Fruit fly (Drosophila melanogaster): ENCODE measurements around the gene CG5704.

DNA sequence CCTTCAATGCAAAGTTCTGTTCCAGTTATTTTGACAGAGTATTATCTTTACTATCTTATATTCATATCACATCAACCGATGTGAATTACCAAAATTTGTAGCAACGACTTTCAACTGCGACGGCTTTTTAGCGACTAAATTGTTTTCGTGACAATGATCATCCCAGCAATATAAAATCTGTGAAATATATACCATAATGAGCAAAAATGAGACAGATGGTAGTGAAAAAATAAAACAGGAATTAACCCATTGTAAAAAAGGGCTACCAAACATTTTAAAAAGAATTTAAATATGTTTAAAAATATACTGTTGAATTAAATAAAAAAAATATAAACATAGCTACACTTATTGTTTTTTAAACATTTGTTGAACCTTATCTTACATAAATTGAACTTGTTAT, 3.5 kb upstream of the CG5704 start, which contains the start of gene CG15820:
- no peak for TF ChIP-seq Dll (GFP tag; IDR thresholded peaks at IDR 0.05; ENCODE audit: partially characterized antibody)
- TF ChIP-seq CG7963 (GFP tag; IDR thresholded peaks at IDR 0.05; ENCODE audit: partially characterized antibody) = no peak
- TF ChIP-seq jumu (GFP tag; optimal IDR thresholded peaks at IDR 0.05) = no peak
- TF ChIP-seq Hr78 (GFP tag; optimal IDR thresholded peaks at IDR 0.05) = no peak
- TF ChIP-seq Hr3 (GFP tag; optimal IDR thresholded peaks at IDR 0.05) = no peak
- no peak for TF ChIP-seq h (optimal IDR thresholded peaks at IDR 0.05)
- TF ChIP-seq CG8089 (GFP tag; optimal IDR thresholded peaks at IDR 0.05) = no peak
- no peak for TF ChIP-seq Elba2 (GFP tag; optimal IDR thresholded peaks at IDR 0.05)
- TF ChIP-seq zen2 (GFP tag; IDR thresholded peaks at IDR 0.05; ENCODE audit: partially characterized antibody) = no peak
- TF ChIP-seq dati (GFP tag; IDR thresholded peaks at IDR 0.05) = no peak
- no peak for TF ChIP-seq Spps (tag; optimal IDR thresholded peaks at IDR 0.05)

All from whole organism, embryonic.